Worm (Caenorhabditis elegans) whole organism, mixed stage, embryonic: ENCODE data around the gene madf-5.

ENCODE experiments used
- elt-3 ChIP-seq: fragments of 150-350 bp; optimal IDR thresholded peaks from 2 replicates; lab custom pipeline; 2014; ENCODE audit warnings: missing biosample characterization, missing genetic modification characterization
- nhr-76 ChIP-seq: sonication (generic microtip); optimal IDR thresholded peaks from 2 replicates; lab custom pipeline; 2017; ENCODE audit warnings: missing biosample characterization, missing genetic modification characterization

ce11 chrII:14523645-14524223, 49.7 kb upstream of the madf-5 start, which contains the start of gene pot-2:
- TF ChIP-seq elt-3 (tag; lab: Kevin White, UChicago) (no peak), nhr-76 (no peak)
